Worm (Caenorhabditis elegans): ENCODE results near the gene dpy-19.

The dpy-19 gene

DNA sequence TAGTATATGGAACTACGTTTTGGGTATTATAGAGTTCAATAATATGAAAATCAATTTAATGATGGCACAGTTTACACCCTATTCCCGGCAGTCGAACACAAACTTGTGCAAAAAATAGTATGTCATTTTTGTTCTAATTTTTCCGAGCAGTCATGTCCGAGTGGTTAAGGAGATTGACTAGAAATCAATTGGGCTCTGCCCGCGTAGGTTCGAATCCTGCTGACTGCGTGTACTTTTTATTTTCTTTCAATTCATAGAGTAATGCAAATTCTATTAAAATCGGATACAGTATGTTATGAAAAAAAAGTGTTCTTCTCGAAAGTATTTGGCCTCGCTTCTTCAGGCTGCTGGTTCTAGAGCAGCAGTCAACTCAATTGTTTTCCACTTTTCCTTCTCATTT is 21.3 kb downstream of the dpy-19 start (continued):
- TF ChIP-seq F10B5.3 (tag; optimal IDR thresholded peaks at IDR 0.05), result no peak
- TF ChIP-seq ZK546.5 (tag; optimal IDR thresholded peaks at IDR 0.05), result no peak
- peak; percentile 37; the same call in 1 of the 2 replicates for TF ChIP-seq snpc-1.2 (GFP tag; IDR thresholded peaks at IDR 0.05)
- TF ChIP-seq attf-4 (tag; optimal IDR thresholded peaks at IDR 0.05), result no peak
- TF ChIP-seq mxl-3 (GFP tag; optimal IDR thresholded peaks at IDR 0.05), result no peak
- TF ChIP-seq nhr-48 (tag; optimal IDR thresholded peaks at IDR 0.05), result no peak
- no peak for TF ChIP-seq lin-1 (GFP tag; IDR thresholded peaks at IDR 0.05)
- TF ChIP-seq daf-8 (GFP tag; IDR thresholded peaks at IDR 0.05), result no peak
- TF ChIP-seq madf-5 (GFP tag; IDR thresholded peaks at IDR 0.05), result no peak
- TF ChIP-seq mdl-1 (tag; optimal IDR thresholded peaks at IDR 0.05), result no peak
- no peak for TF ChIP-seq aly-2 (tag; optimal IDR thresholded peaks at IDR 0.05)
- TF ChIP-seq spr-1 (tag; optimal IDR thresholded peaks at IDR 0.05), result no peak
- no peak for TF ChIP-seq dmd-8 (GFP tag; IDR thresholded peaks at IDR 0.05)
- no peak for TF ChIP-seq nhr-237 (tag; optimal IDR thresholded peaks at IDR 0.05)
- no peak for TF ChIP-seq fkh-10 (GFP tag; optimal IDR thresholded peaks at IDR 0.05)
- no peak for TF ChIP-seq ceh-82 (tag; optimal IDR thresholded peaks at IDR 0.05)
- TF ChIP-seq Y5F2A.4 (GFP tag; optimal IDR thresholded peaks at IDR 0.05), result no peak
- 0 out of 2 replicates have a peak, but pooled peaks have one; percentile 11 for TF ChIP-seq T26A8.4 (GFP tag; IDR thresholded peaks at IDR 0.05)
- TF ChIP-seq sdz-12 (GFP tag; optimal IDR thresholded peaks at IDR 0.05), result no peak
- TF ChIP-seq zip-11 (GFP tag; IDR thresholded peaks at IDR 0.05), result no peak
- TF ChIP-seq D1046.2 (GFP tag; IDR thresholded peaks at IDR 0.05), result 0 out of 2 replicates have a peak, but pooled peaks have one; percentile 47
- TF ChIP-seq T20F7.1 (GFP tag; optimal IDR thresholded peaks at IDR 0.05), result peak; percentile 13
- TF ChIP-seq nhr-42 (GFP tag; IDR thresholded peaks at IDR 0.05), result no peak
- TF ChIP-seq tag-97 (GFP tag; IDR thresholded peaks at IDR 0.05), result no peak
- no peak for TF ChIP-seq zfp-3 (GFP tag; conservative IDR thresholded peaks at IDR 0.05)
- no peak; the same call in 1 of the 2 replicates for TF ChIP-seq dmd-6 (GFP tag; IDR thresholded peaks at IDR 0.05)
- peak in 1 of 2 experiments; percentile 45 for TF ChIP-seq daf-16 (GFP tag; optimal IDR thresholded peaks at IDR 0.05)
- peak; percentile 35 for TF ChIP-seq daf-16 (tag; optimal IDR thresholded peaks at IDR 0.05)
- TF ChIP-seq jun-1 (tag; optimal IDR thresholded peaks at IDR 0.05), result no peak
- no peak for TF ChIP-seq ZK337.2 (GFP tag; IDR thresholded peaks at IDR 0.05)
- no peak for TF ChIP-seq zfp-2 (tag; optimal IDR thresholded peaks at IDR 0.05)
- no peak for TF ChIP-seq snpc-4 (tag; optimal IDR thresholded peaks at IDR 0.05)
- TF ChIP-seq ceh-20 (GFP tag; IDR thresholded peaks at IDR 0.05), result 0 out of 2 replicates have a peak, but pooled peaks have one; percentile 15
- no peak for TF ChIP-seq lir-3 (tag; optimal IDR thresholded peaks at IDR 0.05)
- no peak for TF ChIP-seq R02D3.7 (tag; optimal IDR thresholded peaks at IDR 0.05)
- no peak for TF ChIP-seq php-3 (GFP tag; IDR thresholded peaks at IDR 0.05)

DNA sequence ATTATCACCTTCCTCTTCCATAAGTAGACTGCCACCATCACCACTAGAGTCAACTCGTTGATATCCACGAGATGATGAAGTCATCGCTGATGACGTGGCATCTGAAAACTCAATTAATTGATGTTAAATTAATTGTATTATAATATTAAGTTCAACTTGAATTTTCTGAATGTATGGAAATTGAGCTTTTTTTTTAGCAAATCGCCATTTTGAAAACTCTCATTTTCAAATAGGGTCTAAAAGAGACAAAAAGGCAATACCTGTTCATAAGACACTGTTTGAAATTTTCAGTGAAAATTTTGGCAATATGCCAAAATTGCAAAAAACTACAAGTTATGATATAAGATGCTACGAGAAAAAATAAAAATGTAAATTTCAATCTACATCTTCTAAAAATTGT is 23.6 kb downstream of the dpy-19 start, which contains the start of gene twk-7:
Gene twk-7, minus strand, starts transcription at position 101 of the 400 bp plus-strand sequence.
- TF ChIP-seq tra-1 (GFP tag; IDR thresholded peaks at IDR 0.05) (no peak), daf-8 (GFP tag; IDR thresholded peaks at IDR 0.05) (no peak), vab-7 (GFP tag; IDR thresholded peaks at IDR 0.05) (no peak), lin-15B (tag; optimal IDR thresholded peaks at IDR 0.05) (no peak), dmd-6 (GFP tag; IDR thresholded peaks at IDR 0.05) (no peak), snpc-1.2 (GFP tag; IDR thresholded peaks at IDR 0.05) (no peak), zfp-3 (GFP tag; conservative IDR thresholded peaks at IDR 0.05) (no peak), nhr-25 (tag; optimal IDR thresholded peaks at IDR 0.05; ENCODE audit: borderline replicate concordance, insufficient read depth) (no peak), ctbp-1 (GFP tag; IDR thresholded peaks at IDR 0.05) (no peak), F44E2.7 (GFP tag; IDR thresholded peaks at IDR 0.05) (no peak), unc-62 (GFP tag; optimal IDR thresholded peaks at IDR 0.05 in 1 of 2) (no peak), unc-62 (tag; optimal IDR thresholded peaks at IDR 0.05) (no peak), daf-12 (tag; optimal IDR thresholded peaks at IDR 0.05) (no peak), lim-7 (GFP tag; IDR thresholded peaks at IDR 0.05) (no peak)

Measured in whole organism, L4 larva.